Worm (Caenorhabditis elegans): ENCODE data around the gene Y57G11C.22.

Y57G11C.22 gene

DNA sequence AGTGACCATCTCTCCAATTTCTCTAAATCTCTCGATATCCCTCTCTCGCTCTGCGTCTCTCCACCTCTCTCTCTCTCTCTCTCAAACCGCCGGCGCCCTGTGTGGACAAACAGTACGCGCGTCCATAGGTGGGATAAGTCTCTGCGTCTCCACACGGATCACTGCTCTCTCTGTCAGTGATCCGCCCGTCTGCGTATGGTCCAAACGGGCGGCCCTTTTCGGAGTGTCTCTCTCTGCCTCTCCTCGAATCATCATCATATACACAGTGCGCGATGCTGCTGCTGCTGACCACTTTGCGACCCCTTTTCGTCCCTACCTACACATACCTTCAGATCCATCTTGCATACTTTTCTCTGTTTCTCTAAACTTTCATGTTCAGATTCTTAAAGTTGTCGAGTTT lies 35.3 kb downstream of the Y57G11C.22 start:
- no peak for TF ChIP-seq klf-2 (GFP tag; conservative IDR thresholded peaks at IDR 0.05)
- TF ChIP-seq ztf-23 (GFP tag; IDR thresholded peaks at IDR 0.05): 0 out of 2 replicates have a peak, but pooled peaks have one; percentile 24
- 0 out of 2 replicates have a peak, but pooled peaks have one; percentile 23 for TF ChIP-seq tab-1 (GFP tag; IDR thresholded peaks at IDR 0.05)
- no peak for TF ChIP-seq ztf-29 (GFP tag; IDR thresholded peaks at IDR 0.05)
- no peak for TF ChIP-seq flt-1 (GFP tag; IDR thresholded peaks at IDR 0.05)
- TF ChIP-seq med-1 (GFP tag; optimal IDR thresholded peaks at IDR 0.05; ENCODE audit: insufficient read depth): no peak
- no peak for TF ChIP-seq T22C8.4 (GFP tag; IDR thresholded peaks at IDR 0.05)
- peak; percentile 16 for TF ChIP-seq cog-1 (tag; optimal IDR thresholded peaks at IDR 0.05)
- no peak for TF ChIP-seq ref-1 (GFP tag; conservative IDR thresholded peaks at IDR 0.05)

DNA sequence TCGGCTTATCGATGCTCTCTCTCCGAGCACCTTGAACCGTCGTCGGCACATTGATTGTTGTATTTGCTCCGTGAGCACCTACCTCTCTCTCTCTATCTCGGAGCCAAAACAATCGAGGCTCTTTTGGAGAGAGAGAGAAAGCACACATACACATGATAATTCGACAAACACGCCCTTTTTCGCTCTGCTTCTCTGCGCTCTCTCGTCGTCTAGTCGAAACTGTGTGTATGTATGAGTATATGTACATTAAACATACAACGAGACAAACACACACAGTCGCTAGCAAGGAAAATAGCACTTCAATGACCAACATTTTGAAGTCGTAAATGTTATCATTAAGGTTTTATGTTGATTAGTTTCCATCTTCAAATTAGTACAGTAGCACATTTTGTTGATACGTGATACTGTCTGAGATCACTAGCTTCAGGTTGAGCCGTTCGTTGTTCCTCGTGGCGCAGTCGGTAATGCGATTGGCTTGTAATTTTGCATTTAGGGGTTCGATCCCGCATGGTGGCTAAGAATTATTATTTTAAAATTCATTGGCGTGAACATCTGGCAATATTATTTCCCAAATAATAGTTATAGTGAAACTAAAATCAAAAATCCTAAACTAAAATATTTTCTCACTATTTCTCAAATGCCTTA lies 38.0 kb downstream of the Y57G11C.22 start:
- TF ChIP-seq cog-1 (tag; optimal IDR thresholded peaks at IDR 0.05): peak; percentile 40
- no peak for TF ChIP-seq klf-2 (GFP tag; conservative IDR thresholded peaks at IDR 0.05)

DNA sequence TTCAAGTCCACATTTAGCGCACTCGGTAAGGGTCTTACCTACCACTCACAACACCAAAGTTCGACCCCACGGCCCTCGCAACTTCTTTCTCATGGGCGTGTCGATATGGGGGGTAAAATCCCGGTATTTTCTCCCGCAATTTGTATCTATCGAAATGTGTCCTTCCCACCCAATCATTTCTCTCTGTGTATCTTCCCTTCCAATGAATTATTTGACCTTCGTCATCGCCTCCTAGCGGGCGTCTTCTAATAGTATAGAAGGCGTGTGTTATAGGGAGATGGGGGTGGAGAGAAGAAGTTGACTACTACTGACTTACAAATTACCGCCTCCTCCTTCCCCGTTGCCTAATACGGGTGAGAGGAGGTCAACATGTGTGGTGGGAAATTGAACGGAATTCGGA lies 39.6 kb downstream of the Y57G11C.22 start:
- TF ChIP-seq cog-1 (tag; optimal IDR thresholded peaks at IDR 0.05) (no peak), ztf-29 (GFP tag; IDR thresholded peaks at IDR 0.05) (no peak), tab-1 (GFP tag; IDR thresholded peaks at IDR 0.05) (no peak), ref-1 (GFP tag; conservative IDR thresholded peaks at IDR 0.05) (no peak), ztf-23 (GFP tag; IDR thresholded peaks at IDR 0.05) (no peak), klf-2 (GFP tag; conservative IDR thresholded peaks at IDR 0.05) (no peak), T22C8.4 (GFP tag; IDR thresholded peaks at IDR 0.05) (no peak), med-1 (GFP tag; optimal IDR thresholded peaks at IDR 0.05; ENCODE audit: insufficient read depth) (no peak), flt-1 (GFP tag; IDR thresholded peaks at IDR 0.05) (no peak)

DNA sequence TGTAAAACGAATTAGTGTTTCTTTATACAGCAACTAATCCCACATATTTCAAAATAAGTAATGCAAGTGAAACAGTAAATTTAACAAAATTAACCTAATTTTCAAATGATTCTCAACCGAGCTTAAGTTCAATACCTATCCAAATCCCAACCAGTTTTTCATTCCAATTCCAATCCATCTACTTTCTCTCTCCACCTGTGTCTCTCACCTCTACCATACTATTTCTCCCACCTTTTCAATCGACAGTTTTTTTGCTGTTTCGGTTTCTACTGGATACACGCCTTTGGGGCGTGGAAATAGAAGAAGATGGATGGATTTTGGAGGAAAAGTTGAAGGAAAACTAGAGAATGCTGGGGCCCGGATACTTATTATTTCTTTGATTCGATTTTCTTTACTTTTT lies 40.6 kb downstream of the Y57G11C.22 start:
- no peak for TF ChIP-seq cog-1 (tag; optimal IDR thresholded peaks at IDR 0.05)
- TF ChIP-seq ztf-23 (GFP tag; IDR thresholded peaks at IDR 0.05): no peak
- no peak for TF ChIP-seq ref-1 (GFP tag; conservative IDR thresholded peaks at IDR 0.05)
- TF ChIP-seq med-1 (GFP tag; optimal IDR thresholded peaks at IDR 0.05; ENCODE audit: insufficient read depth): no peak
- no peak for TF ChIP-seq klf-2 (GFP tag; conservative IDR thresholded peaks at IDR 0.05)
- TF ChIP-seq flt-1 (GFP tag; IDR thresholded peaks at IDR 0.05): no peak
- no peak for TF ChIP-seq tab-1 (GFP tag; IDR thresholded peaks at IDR 0.05)
- no peak for TF ChIP-seq T22C8.4 (GFP tag; IDR thresholded peaks at IDR 0.05)
- TF ChIP-seq ztf-29 (GFP tag; IDR thresholded peaks at IDR 0.05): no peak

DNA sequence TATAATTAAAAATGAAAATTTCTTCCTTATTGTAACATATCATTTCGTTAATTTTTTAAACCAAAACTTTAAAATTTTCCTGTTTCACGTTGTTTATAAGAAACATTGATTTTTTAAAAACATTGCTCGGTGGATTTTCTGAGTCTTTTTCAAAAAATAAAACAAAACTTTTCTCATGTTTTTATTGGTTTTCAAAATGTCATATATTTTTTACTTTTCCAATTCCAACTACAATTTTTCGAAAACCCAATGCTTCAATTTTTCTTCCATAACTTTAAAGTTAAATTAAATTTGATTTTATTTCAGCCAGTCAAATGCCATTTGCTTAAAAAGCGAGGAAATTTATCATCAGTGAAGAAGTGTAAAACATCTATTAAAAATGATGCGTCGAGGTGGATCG lies 42.2 kb downstream of the Y57G11C.22 start, which contains the start of gene eps-8:
eps-8 (plus strand) TSS at position 301 of the 400 bp plus-strand sequence.
- TF ChIP-seq tab-1 (GFP tag; IDR thresholded peaks at IDR 0.05): no peak
- TF ChIP-seq T22C8.4 (GFP tag; IDR thresholded peaks at IDR 0.05): no peak
- TF ChIP-seq flt-1 (GFP tag; IDR thresholded peaks at IDR 0.05): no peak
- TF ChIP-seq ztf-23 (GFP tag; IDR thresholded peaks at IDR 0.05): no peak
- TF ChIP-seq ref-1 (GFP tag; conservative IDR thresholded peaks at IDR 0.05): no peak
- TF ChIP-seq cog-1 (tag; optimal IDR thresholded peaks at IDR 0.05): no peak
- no peak for TF ChIP-seq klf-2 (GFP tag; conservative IDR thresholded peaks at IDR 0.05)
- TF ChIP-seq med-1 (GFP tag; optimal IDR thresholded peaks at IDR 0.05; ENCODE audit: insufficient read depth): no peak

DNA sequence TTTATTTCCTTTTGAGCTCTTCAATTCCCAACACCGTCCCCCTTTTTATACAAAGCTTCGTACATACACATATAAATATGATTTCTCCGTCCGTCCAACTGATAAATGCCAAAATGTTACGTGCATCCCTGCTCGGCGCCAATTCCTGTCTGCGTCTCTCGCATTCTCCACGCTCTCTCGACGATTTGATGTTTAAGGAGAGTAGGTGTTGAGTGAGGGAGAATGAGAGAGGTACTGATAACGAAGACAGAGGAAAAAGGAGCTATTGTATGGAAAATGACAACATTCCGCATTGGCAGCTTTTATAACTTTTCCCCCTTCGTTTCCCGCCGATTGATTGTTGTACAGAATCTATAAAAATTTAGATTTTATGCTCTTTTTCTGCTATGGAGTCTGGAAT lies 46.8 kb downstream of the Y57G11C.22 start:
- no peak for TF ChIP-seq ztf-29 (GFP tag; IDR thresholded peaks at IDR 0.05)
- no peak for TF ChIP-seq klf-2 (GFP tag; conservative IDR thresholded peaks at IDR 0.05)
- no peak for TF ChIP-seq cog-1 (tag; optimal IDR thresholded peaks at IDR 0.05)
- TF ChIP-seq ztf-23 (GFP tag; IDR thresholded peaks at IDR 0.05): no peak
- TF ChIP-seq flt-1 (GFP tag; IDR thresholded peaks at IDR 0.05): no peak
- TF ChIP-seq med-1 (GFP tag; optimal IDR thresholded peaks at IDR 0.05; ENCODE audit: insufficient read depth): no peak
- no peak for TF ChIP-seq T22C8.4 (GFP tag; IDR thresholded peaks at IDR 0.05)
- TF ChIP-seq ref-1 (GFP tag; conservative IDR thresholded peaks at IDR 0.05): no peak
- TF ChIP-seq tab-1 (GFP tag; IDR thresholded peaks at IDR 0.05): no peak

DNA sequence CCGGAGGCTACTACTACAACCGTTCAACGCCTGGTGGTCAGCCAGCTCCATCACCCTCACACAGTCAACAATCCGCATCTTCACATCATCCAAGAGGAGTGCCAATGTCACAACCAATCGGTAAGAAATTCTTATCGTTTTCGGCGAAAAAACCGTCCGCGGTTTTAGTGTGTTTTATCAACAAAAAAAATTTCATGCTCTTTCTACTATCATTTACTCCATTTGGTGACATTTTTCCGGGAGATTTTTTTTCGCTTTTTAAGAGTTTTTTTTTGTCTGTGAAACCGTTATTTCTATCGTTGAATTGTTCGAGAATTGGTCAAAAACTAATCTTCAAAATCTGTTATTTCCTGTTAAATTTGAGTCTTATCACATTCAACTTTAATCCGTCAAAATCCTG lies 48.6 kb downstream of the Y57G11C.22 start:
- no peak for TF ChIP-seq ztf-23 (GFP tag; IDR thresholded peaks at IDR 0.05)
- TF ChIP-seq flt-1 (GFP tag; IDR thresholded peaks at IDR 0.05): no peak
- no peak for TF ChIP-seq ref-1 (GFP tag; conservative IDR thresholded peaks at IDR 0.05)
- TF ChIP-seq ztf-29 (GFP tag; IDR thresholded peaks at IDR 0.05): no peak
- TF ChIP-seq cog-1 (tag; optimal IDR thresholded peaks at IDR 0.05): no peak
- no peak for TF ChIP-seq T22C8.4 (GFP tag; IDR thresholded peaks at IDR 0.05)
- TF ChIP-seq klf-2 (GFP tag; conservative IDR thresholded peaks at IDR 0.05): no peak
- TF ChIP-seq tab-1 (GFP tag; IDR thresholded peaks at IDR 0.05): no peak

DNA sequence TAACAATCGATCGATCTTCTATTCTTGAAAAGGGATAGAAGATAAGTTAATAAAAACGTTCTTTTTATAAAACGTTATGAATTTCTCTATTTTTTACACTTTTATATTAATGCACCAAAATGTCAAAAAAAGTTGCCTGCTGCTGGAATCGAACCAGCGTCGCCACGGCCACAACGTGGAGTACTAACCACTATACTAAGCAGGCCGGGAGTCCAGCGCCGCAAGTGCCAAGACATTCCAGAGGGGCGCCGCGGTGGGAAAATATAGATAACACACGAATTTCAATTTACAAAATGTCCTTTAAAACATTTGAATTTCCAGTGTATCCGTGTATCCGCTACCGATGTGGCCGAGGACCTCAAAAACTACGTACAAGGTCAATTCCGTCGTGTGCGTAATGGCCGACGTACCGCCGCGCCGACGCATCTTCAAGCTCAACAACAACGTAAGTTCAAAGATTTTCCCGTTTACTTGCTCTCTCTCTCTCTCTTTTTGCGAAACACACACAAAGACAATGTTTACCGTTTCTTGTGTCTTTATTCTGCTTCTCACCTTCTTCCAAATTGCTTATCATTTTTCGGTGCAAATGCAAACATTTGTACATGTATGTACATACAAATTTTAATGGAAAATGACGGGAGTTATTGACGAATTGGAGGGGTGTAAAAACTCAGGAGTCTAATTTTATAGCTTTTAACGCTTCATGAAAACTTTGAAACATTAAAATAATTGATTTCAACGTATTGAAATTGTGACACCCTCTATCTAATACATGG lies 52.1 kb downstream of the Y57G11C.22 start:
- no peak for TF ChIP-seq ztf-23 (GFP tag; IDR thresholded peaks at IDR 0.05)
- no peak for TF ChIP-seq T22C8.4 (GFP tag; IDR thresholded peaks at IDR 0.05)
- TF ChIP-seq flt-1 (GFP tag; IDR thresholded peaks at IDR 0.05): no peak
- TF ChIP-seq klf-2 (GFP tag; conservative IDR thresholded peaks at IDR 0.05): no peak
- TF ChIP-seq ztf-29 (GFP tag; IDR thresholded peaks at IDR 0.05): no peak
- no peak for TF ChIP-seq cog-1 (tag; optimal IDR thresholded peaks at IDR 0.05)
- no peak for TF ChIP-seq med-1 (GFP tag; optimal IDR thresholded peaks at IDR 0.05; ENCODE audit: insufficient read depth)
- TF ChIP-seq ref-1 (GFP tag; conservative IDR thresholded peaks at IDR 0.05): no peak
- TF ChIP-seq tab-1 (GFP tag; IDR thresholded peaks at IDR 0.05): no peak

DNA sequence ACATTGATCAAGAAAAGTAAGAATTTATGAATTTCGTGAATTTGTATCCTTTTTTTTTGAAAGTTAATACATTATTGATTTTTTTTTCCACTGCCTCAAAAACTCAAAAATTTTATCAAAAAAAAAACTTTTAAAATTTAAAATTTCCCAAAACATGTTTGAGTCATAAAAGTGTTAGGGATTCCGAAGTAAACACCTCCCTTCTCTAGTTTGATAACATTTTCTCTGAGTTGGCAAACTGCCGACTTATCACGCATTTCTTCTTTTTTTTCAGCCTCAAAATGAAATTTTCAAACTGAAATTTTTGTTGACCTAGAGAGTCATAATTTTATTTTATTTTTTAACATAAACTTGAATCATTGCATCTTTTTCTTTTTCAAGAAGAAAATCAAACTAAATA lies 53.9 kb downstream of the Y57G11C.22 start:
- no peak for TF ChIP-seq cog-1 (tag; optimal IDR thresholded peaks at IDR 0.05)
- no peak for TF ChIP-seq ztf-23 (GFP tag; IDR thresholded peaks at IDR 0.05)

DNA sequence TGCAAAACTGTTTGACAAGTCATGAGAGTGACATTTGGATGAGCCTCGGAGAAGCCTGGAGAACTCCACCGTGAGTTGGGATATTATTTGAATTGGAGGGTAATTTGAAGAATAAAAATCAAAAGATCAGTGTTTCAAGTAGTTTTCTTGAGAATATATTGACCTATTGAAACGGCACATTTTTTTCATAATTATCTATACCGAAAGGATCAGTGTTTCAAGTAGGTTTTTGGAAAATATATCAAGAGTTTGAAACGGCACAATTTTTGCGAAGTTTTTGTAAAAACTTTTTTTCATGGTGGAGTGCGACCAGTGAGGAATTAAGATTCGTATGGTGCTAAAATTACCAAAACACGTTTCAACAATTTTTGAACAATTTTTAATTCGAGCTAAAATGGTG lies 55.0 kb downstream of the Y57G11C.22 start:
- no peak for TF ChIP-seq cog-1 (tag; optimal IDR thresholded peaks at IDR 0.05)
- TF ChIP-seq ztf-29 (GFP tag; IDR thresholded peaks at IDR 0.05): no peak
- no peak for TF ChIP-seq flt-1 (GFP tag; IDR thresholded peaks at IDR 0.05)
- no peak for TF ChIP-seq med-1 (GFP tag; optimal IDR thresholded peaks at IDR 0.05; ENCODE audit: insufficient read depth)
- TF ChIP-seq klf-2 (GFP tag; conservative IDR thresholded peaks at IDR 0.05): no peak
- TF ChIP-seq ztf-23 (GFP tag; IDR thresholded peaks at IDR 0.05): no peak
- no peak for TF ChIP-seq tab-1 (GFP tag; IDR thresholded peaks at IDR 0.05)
- no peak for TF ChIP-seq ref-1 (GFP tag; conservative IDR thresholded peaks at IDR 0.05)
- TF ChIP-seq T22C8.4 (GFP tag; IDR thresholded peaks at IDR 0.05): no peak

Measured in whole organism, midembryonic.